Worm (Caenorhabditis elegans): ENCODE data around the gene K11H3.8.

K11H3.8 gene

DNA sequence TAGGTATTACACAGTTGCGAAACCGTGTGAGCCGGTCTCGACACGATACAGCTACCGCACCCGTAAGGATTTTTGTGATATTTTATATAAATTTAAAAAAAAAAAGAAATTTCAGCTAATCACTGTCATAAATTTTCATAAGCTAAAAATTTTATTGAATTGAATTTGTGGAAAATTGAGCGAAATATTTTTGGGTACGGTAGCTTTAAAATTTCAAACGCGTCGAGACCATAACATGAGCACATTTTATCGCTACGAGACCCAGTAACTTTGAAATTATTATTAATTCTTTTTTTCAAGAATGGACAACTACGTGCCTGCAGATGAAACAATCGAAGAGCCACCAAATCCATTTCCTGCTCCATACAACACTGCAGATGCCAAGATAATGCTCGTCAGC, 21.8 kb upstream of the K11H3.8 start, which contains the start of gene ZK632.14:
Gene ZK632.14, plus strand, starts transcription at position 301 of the 400 bp plus-strand sequence.
- TF ChIP-seq nhr-90 (tag; optimal IDR thresholded peaks at IDR 0.05; ENCODE audit: poor library complexity) (no peak), xbp-1 (tag; optimal IDR thresholded peaks at IDR 0.05) (no peak), ceh-88 (GFP tag; IDR thresholded peaks at IDR 0.05) (no peak), ama-1 (optimal IDR thresholded peaks at IDR 0.05) (no peak), nhr-12 (tag; optimal IDR thresholded peaks at IDR 0.05) (no peak), dpl-1 (GFP tag; optimal IDR thresholded peaks at IDR 0.05) (no peak), nhr-28 (tag; optimal IDR thresholded peaks at IDR 0.05) (no peak)

ce11 chrIII:9817087-9817612, 17.8 kb upstream of the K11H3.8 start, which contains the start of gene cnx-1:
TSS of gene cnx-1 (minus strand) at chrIII:9817137.
- TF ChIP-seq aly-2 (tag; optimal IDR thresholded peaks at IDR 0.05) (no peak), unc-130 (tag; optimal IDR thresholded peaks at IDR 0.05) (no peak), blmp-1 (tag; optimal IDR thresholded peaks at IDR 0.05) (no peak), ztf-11 (tag; optimal IDR thresholded peaks at IDR 0.05) (no peak), ama-1 (optimal IDR thresholded peaks at IDR 0.05) (no peak), nhr-237 (tag; optimal IDR thresholded peaks at IDR 0.05) (no peak), irx-1 (tag; optimal IDR thresholded peaks at IDR 0.05) (no peak), C16A3.4 (tag; optimal IDR thresholded peaks at IDR 0.05) (no peak), lin-15B (tag; optimal IDR thresholded peaks at IDR 0.05) (no peak), lin-35 (GFP tag; optimal IDR thresholded peaks at IDR 0.05) (peak; percentile 6 to 42), hpl-2 (GFP tag; optimal IDR thresholded peaks at IDR 0.05) (no peak), mef-2 (tag; optimal IDR thresholded peaks at IDR 0.05) (no peak), nhr-47 (tag; optimal IDR thresholded peaks at IDR 0.05) (no peak), tlp-1 (tag; optimal IDR thresholded peaks at IDR 0.05) (no peak), zip-4 (GFP tag; optimal IDR thresholded peaks at IDR 0.05) (no peak), egl-13 (tag; optimal IDR thresholded peaks at IDR 0.05) (no peak), F16B12.6 (tag; optimal IDR thresholded peaks at IDR 0.05) (peak; percentile 49), nhr-76 (tag; optimal IDR thresholded peaks at IDR 0.05) (no peak), unc-62 (GFP tag; optimal IDR thresholded peaks at IDR 0.05) (no peak), dsc-1 (tag; optimal IDR thresholded peaks at IDR 0.05) (no peak), pag-3 (tag; optimal IDR thresholded peaks at IDR 0.05; ENCODE audit: borderline replicate concordance, insufficient read depth) (no peak), mdl-1 (tag; optimal IDR thresholded peaks at IDR 0.05) (no peak), rnt-1 (tag; optimal IDR thresholded peaks at IDR 0.05) (peak; percentile 3), pqm-1 (tag; optimal IDR thresholded peaks at IDR 0.05) (no peak), ceh-8 (GFP tag; optimal IDR thresholded peaks at IDR 0.05) (no peak), nhr-19 (GFP tag; conservative IDR thresholded peaks at IDR 0.05) (no peak), sup-37 (GFP tag; optimal IDR thresholded peaks at IDR 0.05) (no peak), mab-9 (GFP tag; IDR thresholded peaks at IDR 0.05) (no peak), nhr-11 (tag; optimal IDR thresholded peaks at IDR 0.05) (no peak), snpc-4 (tag; optimal IDR thresholded peaks at IDR 0.05) (no peak), nhr-28 (tag; optimal IDR thresholded peaks at IDR 0.05) (no peak), ztf-4 (tag; optimal IDR thresholded peaks at IDR 0.05) (no peak), mep-1 (tag; optimal IDR thresholded peaks at IDR 0.05) (peak; percentile 37), unc-30 (tag; optimal IDR thresholded peaks at IDR 0.05) (no peak), ces-1 (GFP tag; optimal IDR thresholded peaks at IDR 0.05) (no peak), isw-1 (GFP tag; IDR thresholded peaks at IDR 0.05) (no peak), lin-14 (GFP tag; optimal IDR thresholded peaks at IDR 0.05) (peak; percentile 76), fkh-8 (tag; optimal IDR thresholded peaks at IDR 0.05) (peak; percentile 36), skn-1 (tag; optimal IDR thresholded peaks at IDR 0.05) (no peak), nhr-20 (tag; optimal IDR thresholded peaks at IDR 0.05) (no peak), efl-1 (optimal IDR thresholded peaks at IDR 0.05) (no peak), efl-1 (GFP tag; optimal IDR thresholded peaks at IDR 0.05 in 1 of 2) (peak in 1 of 2 experiments; percentile 5), unc-86 (tag; optimal IDR thresholded peaks at IDR 0.05) (no peak), hlh-4 (tag; optimal IDR thresholded peaks at IDR 0.05) (no peak), nhr-77 (tag; optimal IDR thresholded peaks at IDR 0.05) (no peak), dpl-1 (GFP tag; optimal IDR thresholded peaks at IDR 0.05) (peak in 1 of 3 experiments; percentile 8), ceh-82 (tag; optimal IDR thresholded peaks at IDR 0.05) (no peak), lin-13 (GFP tag; optimal IDR thresholded peaks at IDR 0.05) (no peak)
